Worm (Caenorhabditis elegans) whole organism, L3 larva: Measurements from ENCODE around the gene E03H12.4.

Experiments
- eor-1 ChIP-seq, 2 experiments: fragments of 150-350 bp; optimal IDR thresholded peaks; 2 replicates each; lab custom pipeline; 2014 to 2018; ENCODE audit warnings: missing biosample characterization in 2 of 2, missing genetic modification characterization in 2 of 2
- fkh-2 ChIP-seq: fragments of 150-350 bp; optimal IDR thresholded peaks from 2 replicates; lab custom pipeline; 2014; ENCODE audit warnings: missing biosample characterization, missing genetic modification reagents, missing genetic modification characterization

- TF ChIP-seq fkh-2 (tag; lab: Kevin White, UChicago) = no peak
- TF ChIP-seq eor-1 (tag; optimal IDR thresholded peaks at IDR 0.05; lab: Kevin White, UChicago) = no peak
Observed at ce11 chrIV:5020533-5020932, 38.1 kb downstream of the E03H12.4 start, which contains the start of gene T28H11.8.
